Fruit fly (Drosophila melanogaster): Measurements from ENCODE around the gene CG12877.
A peak's percentile ranks its signal among the peaks of the same experiment; 100 is the strongest.

CG12877 gene

DNA sequence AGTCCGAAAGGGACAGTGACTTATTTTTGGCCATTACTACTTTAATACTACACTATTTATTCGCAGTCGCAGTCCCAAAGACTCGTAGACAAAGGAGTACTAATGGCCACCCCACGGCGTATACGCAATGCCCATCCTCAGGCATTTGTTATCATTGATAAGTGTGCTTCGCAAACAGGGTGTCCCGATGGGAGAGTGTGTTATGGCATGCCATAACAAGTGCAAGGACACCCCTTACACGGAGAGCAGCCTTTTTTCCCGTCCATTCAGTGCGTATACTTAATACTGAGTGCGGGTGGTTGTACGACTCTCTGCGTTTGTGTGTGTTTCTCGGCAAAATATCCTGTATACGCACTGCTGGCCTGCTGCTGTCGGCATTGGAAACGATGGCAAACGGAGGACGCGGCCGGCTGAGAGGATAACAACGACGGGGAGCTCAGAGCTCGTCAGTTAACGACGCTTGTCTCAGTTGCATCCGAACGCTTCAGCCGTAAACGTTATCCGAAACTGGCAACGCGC is 44.9 kb upstream of the CG12877 start, which contains the start of gene unc80:
Gene unc80, plus strand, starts transcription at position 469 of the 519 bp plus-strand sequence.
- TF ChIP-seq CG12071 (GFP tag; optimal IDR thresholded peaks at IDR 0.05) (peak; percentile 16), bcd (GFP tag; optimal IDR thresholded peaks at IDR 0.05) (no peak), dysf (GFP tag; IDR thresholded peaks at IDR 0.05) (peak; percentile 32; the same call in 1 of the 3 replicates), CG18599 (GFP tag; optimal IDR thresholded peaks at IDR 0.05) (peak; percentile 81), CG13894 (tag; optimal IDR thresholded peaks at IDR 0.05) (no peak), CG12155 (GFP tag; optimal IDR thresholded peaks at IDR 0.05) (no peak), gsb-n (tag; optimal IDR thresholded peaks at IDR 0.05) (no peak), wdn (GFP tag; IDR thresholded peaks at IDR 0.05) (0 out of 2 replicates have a peak, but pooled peaks have one; percentile 50), pho (GFP tag; optimal IDR thresholded peaks at IDR 0.05) (peak; percentile 11), scrt (GFP tag; optimal IDR thresholded peaks at IDR 0.05) (peak; percentile 19), CG7372 (GFP tag; IDR thresholded peaks at IDR 0.05) (0 out of 2 replicates have a peak, but pooled peaks have one; percentile 8), CG14050 (GFP tag; IDR thresholded peaks at IDR 0.05) (0 out of 3 replicates have a peak, but pooled peaks have one; percentile 18), br (optimal IDR thresholded peaks at IDR 0.05) (no peak), Dbx (GFP tag; IDR thresholded peaks at IDR 0.05) (peak; percentile 30; the same call in 1 of the 3 replicates), Meics (GFP tag; optimal IDR thresholded peaks at IDR 0.05) (peak; percentile 34), CG7556 (GFP tag; optimal IDR thresholded peaks at IDR 0.05) (peak; percentile 14), CG9437 (GFP tag; optimal IDR thresholded peaks at IDR 0.05) (no peak), CG11247 (GFP tag; IDR thresholded peaks at IDR 0.05) (0 out of 2 replicates have a peak, but pooled peaks have one; percentile 24), lab (GFP tag; optimal IDR thresholded peaks at IDR 0.05) (peak; percentile 73), lilli (GFP tag; optimal IDR thresholded peaks at IDR 0.05) (peak; percentile 7), Adf1 (GFP tag; IDR thresholded peaks at IDR 0.05) (peak; percentile 9; the same call in 1 of the 2 replicates), CG9932 (GFP tag; IDR thresholded peaks at IDR 0.05) (peak; percentile 43; the same call in 1 of the 2 replicates), Dek (tag; optimal IDR thresholded peaks at IDR 0.05) (no peak), Atf6 (GFP tag; IDR thresholded peaks at IDR 0.05) (0 out of 2 replicates have a peak, but pooled peaks have one; percentile 21), CG14860 (GFP tag; IDR thresholded peaks at IDR 0.05; ENCODE audit: partially characterized antibody) (no peak), CG12659 (GFP tag; optimal IDR thresholded peaks at IDR 0.05) (no peak), CG10366 (GFP tag; IDR thresholded peaks at IDR 0.05) (peak; percentile 65), Deaf1 (tag; optimal IDR thresholded peaks at IDR 0.05) (peak; percentile 84), TFAM (GFP tag; optimal IDR thresholded peaks at IDR 0.05) (no peak), CG3281 (GFP tag; optimal IDR thresholded peaks at IDR 0.05) (peak; percentile 28), NFAT (GFP tag; IDR thresholded peaks at IDR 0.05) (peak; percentile 43), row (GFP tag; IDR thresholded peaks at IDR 0.05) (peak; percentile 43; the same call in 2 of the 3 replicates), CG14667 (GFP tag; IDR thresholded peaks at IDR 0.05) (no peak), org-1 (GFP tag; optimal IDR thresholded peaks at IDR 0.05) (peak; percentile 1), CG33213 (GFP tag; optimal IDR thresholded peaks at IDR 0.05) (no peak), Antp (GFP tag; optimal IDR thresholded peaks at IDR 0.05) (no peak), tx (GFP tag; optimal IDR thresholded peaks at IDR 0.05) (no peak), seq (GFP tag; IDR thresholded peaks at IDR 0.05) (no peak), CG32532 (GFP tag; IDR thresholded peaks at IDR 0.05) (peak; percentile 51; the same call in 1 of the 2 replicates), NC2α (GFP tag; optimal IDR thresholded peaks at IDR 0.05) (no peak), Hmx (GFP tag; optimal IDR thresholded peaks at IDR 0.05) (no peak), abd-A (tag; optimal IDR thresholded peaks at IDR 0.05) (peak; percentile 55), Rfx (GFP tag; IDR thresholded peaks at IDR 0.05) (0 out of 2 replicates have a peak, but pooled peaks have one; percentile 29), gro (GFP tag; optimal IDR thresholded peaks at IDR 0.05) (no peak), nerfin-1 (tag; optimal IDR thresholded peaks at IDR 0.05) (no peak), CG2120 (GFP tag; optimal IDR thresholded peaks at IDR 0.05) (peak; percentile 59), CG14710 (tag; optimal IDR thresholded peaks at IDR 0.05) (no peak), CG17802 (tag; optimal IDR thresholded peaks at IDR 0.05) (no peak), CG10209 (GFP tag; optimal IDR thresholded peaks at IDR 0.05) (peak; percentile 7), dpn (GFP tag; optimal IDR thresholded peaks at IDR 0.05) (no peak), E2f2 (GFP tag; IDR thresholded peaks at IDR 0.05) (no peak)

Data from whole organism, embryonic.